Worm (Caenorhabditis elegans): ENCODE measurements around the gene tbx-7.
"Not testable (repeated sequence)": the region's sequence is repeated elsewhere in the genome, so short reads cannot be mapped to it uniquely, and the experiment has no call there.

- TF ChIP-seq med-1 (GFP tag; optimal IDR thresholded peaks at IDR 0.05; ENCODE audit: insufficient read depth); ref-1 (GFP tag; conservative IDR thresholded peaks at IDR 0.05); klf-2 (GFP tag; conservative IDR thresholded peaks at IDR 0.05); tab-1 (GFP tag; IDR thresholded peaks at IDR 0.05): not testable (repeated sequence)
- peak; percentile 20; the same call in 1 of the 2 replicates for TF ChIP-seq flt-1 (GFP tag; IDR thresholded peaks at IDR 0.05)
- 0 out of 2 replicates have a peak, but pooled peaks have one; percentile 10 for TF ChIP-seq ztf-23 (GFP tag; IDR thresholded peaks at IDR 0.05)
Observed at ce11 chrIII:6013027-6013426, 15.3 kb downstream of the tbx-7 start.
